Worm (Caenorhabditis elegans) whole organism, young adult: Measurements from ENCODE around the gene nspb-1.

Source experiments
- F49E8.2 ChIP-seq: sonication (generic microtip); optimal IDR thresholded peaks from 3 replicates; lab custom pipeline; 2017; ENCODE audit warnings: missing genetic modification characterization, mild to moderate bottlenecking, missing compliant biosample characterization, antibody characterized with exemption, moderate library complexity; ENCODE audit not compliant: insufficient read depth
- ama-1 ChIP-seq, 3 experiments: fragments of 150-350 bp in 1 of 3; sonication (generic microtip) in 2 of 3; optimal IDR thresholded peaks; 2 replicates each; lab custom pipeline; 2014 to 2018; ENCODE audit warnings: missing biosample characterization in 2 of 3, missing genetic modification characterization in 2 of 3, missing genetic modification reagents in 2 of 3
- lin-35 ChIP-seq, 3 experiments: fragments of 150-350 bp in 2 of 3; sonication (generic microtip) in 1 of 3; optimal IDR thresholded peaks; 2 replicates each; lab custom pipeline; 2014 to 2018; ENCODE audit warnings: missing biosample characterization in 3 of 3, missing genetic modification characterization in 3 of 3, missing genetic modification reagents in 3 of 3

DNA sequence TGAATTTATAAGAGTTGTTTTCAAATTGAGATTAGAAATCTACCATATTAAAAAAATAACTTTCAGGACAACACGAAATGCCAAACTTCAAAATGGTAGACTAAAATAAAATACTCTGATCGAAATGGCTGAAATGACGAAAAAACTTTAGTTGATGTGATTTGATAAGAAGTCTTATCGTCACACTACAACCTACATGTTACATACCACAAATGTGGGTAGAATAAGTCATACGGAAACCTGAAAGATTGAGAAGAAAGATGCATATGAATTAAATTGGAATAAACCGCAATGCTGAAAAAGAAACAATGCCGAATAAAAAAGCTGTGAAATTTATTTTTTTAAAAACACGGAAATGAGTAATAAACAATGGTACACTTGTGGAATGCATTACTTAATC, 16.1 kb upstream of the nspb-1 start:
- TF ChIP-seq F49E8.2 (no peak), lin-35 (GFP tag; optimal IDR thresholded peaks at IDR 0.05; lab: Kevin White, UChicago) (no peak), ama-1 (optimal IDR thresholded peaks at IDR 0.05; lab: Kevin White, UChicago) (no peak), ama-1 (GFP tag; optimal IDR thresholded peaks at IDR 0.05; lab: Kevin White, UChicago) (no peak)
